Fruit fly (Drosophila melanogaster) S2 (cell line): ENCODE data around the gene m.

ENCODE experiments used
- CG8478 ChIP-seq: fragments of >200 bp; optimal IDR thresholded peaks from 2 replicates; lab custom pipeline; 2018
- CTCF ChIP-seq, 2 experiments: fragments of >200 bp; optimal IDR thresholded peaks; 2 replicates each; lab custom pipeline; 2018

DNA sequence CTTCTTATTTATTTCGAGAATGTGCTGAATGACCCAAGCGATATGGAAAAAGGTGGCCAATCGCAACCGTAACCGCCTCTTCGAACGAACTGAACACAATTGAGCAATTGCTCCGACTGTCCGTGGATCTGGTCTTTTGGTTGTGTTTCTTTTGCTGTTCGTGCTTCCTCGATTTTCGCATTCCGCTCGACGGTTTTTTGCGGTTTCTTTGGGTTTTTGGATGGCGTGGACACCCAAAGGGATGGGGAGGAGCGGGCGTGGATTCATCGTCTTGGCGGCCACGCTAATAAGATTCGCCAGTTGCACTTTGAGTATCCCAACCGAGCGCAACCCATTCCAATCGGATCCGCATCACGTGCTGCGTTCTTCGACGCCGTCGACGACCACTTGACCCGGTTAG lies 21.4 kb upstream of the m start, which contains the start of gene inaF-B:
- no peak for TF ChIP-seq CTCF (optimal IDR thresholded peaks at IDR 0.05; lab: Kevin White, UChicago)
- no peak for TF ChIP-seq CG8478 (lab: Kevin White, UChicago)
